Fruit fly (Drosophila melanogaster) whole organism, embryonic: Measurements from ENCODE around the gene CG34134.

Source experiments
- Aef1 ChIP-seq: fragments of 200-800 bp; sonication (Bioruptor generic); IDR thresholded peaks from 3 replicates; pipeline ENCODE4 v1.3.6; 2022; ENCODE audit warnings: missing biosample characterization, missing genetic modification characterization
- BEAF-32 ChIP-seq: fragments of 200-800 bp; sonication (Bioruptor generic); optimal IDR thresholded peaks from 3 replicates; lab custom pipeline; 2017; ENCODE audit warnings: missing biosample characterization, missing genetic modification characterization, mild to moderate bottlenecking, moderate library complexity, missing genetic modification reagents
- BtbVII ChIP-seq: fragments of 200-800 bp; sonication (Bioruptor generic); optimal IDR thresholded peaks from 3 replicates; lab custom pipeline; 2017; ENCODE audit warnings: missing biosample characterization, mild to moderate bottlenecking, missing genetic modification characterization
- CG10147 ChIP-seq: fragments of 200-800 bp; sonication (Bioruptor generic); optimal IDR thresholded peaks from 2 replicates; lab custom pipeline; 2019; ENCODE audit warnings: missing biosample characterization, mild to moderate bottlenecking, missing genetic modification characterization, moderate library complexity
- CG10366 ChIP-seq: fragments of 200-800 bp; sonication (Bioruptor generic); IDR thresholded peaks from 2 replicates; pipeline ENCODE4 v1.3.6; 2022; ENCODE audit warnings: missing biosample characterization, missing genetic modification characterization
- CG11247 ChIP-seq: fragments of 200-800 bp; sonication (Bioruptor generic); IDR thresholded peaks from 2 replicates; pipeline ENCODE4 v1.3.6; 2022; ENCODE audit warnings: missing biosample characterization, missing genetic modification characterization
- CG13123 ChIP-seq: fragments of 200-800 bp; sonication (Bioruptor generic); optimal IDR thresholded peaks from 2 replicates; lab custom pipeline; 2016; ENCODE audit warnings: missing biosample characterization, missing genetic modification characterization
- CG13296 ChIP-seq: fragments of 200-800 bp; sonication (Bioruptor generic); optimal IDR thresholded peaks from 3 replicates; lab custom pipeline; 2018; ENCODE audit warnings: missing biosample characterization, mild to moderate bottlenecking, missing genetic modification characterization
- CG14441 ChIP-seq: fragments of 200-800 bp; sonication (Bioruptor generic); IDR thresholded peaks from 2 replicates; pipeline ENCODE4 v1.3.6; 2022; ENCODE audit warnings: missing biosample characterization, missing genetic modification characterization
- CG14965 ChIP-seq: fragments of 200-800 bp; sonication (Bioruptor generic); optimal IDR thresholded peaks from 2 replicates; lab custom pipeline; 2016; ENCODE audit warnings: missing biosample characterization, missing genetic modification characterization, borderline replicate concordance
- CG16813 ChIP-seq: fragments of 200-800 bp; sonication (Bioruptor generic); IDR thresholded peaks from 3 replicates; pipeline ENCODE4 v1.3.6; 2022; ENCODE audit warnings: missing biosample characterization, missing genetic modification characterization; ENCODE audit not compliant: partially characterized antibody
- CG17361 ChIP-seq: fragments of 200-800 bp; sonication (Bioruptor generic); IDR thresholded peaks from 3 replicates; pipeline ENCODE4 v1.3.6; 2022; ENCODE audit warnings: missing biosample characterization, missing genetic modification characterization
- CG17385 ChIP-seq: fragments of 200-800 bp; sonication (Bioruptor generic); optimal IDR thresholded peaks from 3 replicates; lab custom pipeline; 2018; ENCODE audit warnings: missing biosample characterization, mild to moderate bottlenecking, missing genetic modification characterization
- CG1832 ChIP-seq: fragments of 200-800 bp; sonication (Bioruptor generic); optimal IDR thresholded peaks from 2 replicates; lab custom pipeline; 2017; ENCODE audit warnings: missing biosample characterization, mild to moderate bottlenecking, missing genetic modification characterization, inconsistent platforms
- CG2889 ChIP-seq: fragments of 200-800 bp; sonication (Bioruptor generic); IDR thresholded peaks from 3 replicates; pipeline ENCODE4 v1.3.6; 2022; ENCODE audit warnings: missing biosample characterization, missing genetic modification characterization
- CG32767 ChIP-seq: fragments of 200-800 bp; sonication (Bioruptor generic); IDR thresholded peaks from 2 replicates; pipeline ENCODE4 v1.3.6; 2022; ENCODE audit warnings: missing biosample characterization, missing genetic modification characterization
- CG3995 ChIP-seq: fragments of 200-800 bp; sonication (Bioruptor generic); optimal IDR thresholded peaks from 3 replicates; lab custom pipeline; 2016; ENCODE audit warnings: missing biosample characterization, missing genetic modification characterization
- CG4360 ChIP-seq: fragments of 200-800 bp; sonication (Bioruptor generic); IDR thresholded peaks from 2 replicates; pipeline ENCODE4 v1.3.6; 2022; ENCODE audit warnings: missing biosample characterization, missing genetic modification characterization
- CG4617 ChIP-seq: fragments of 200-800 bp; sonication (Bioruptor generic); optimal IDR thresholded peaks from 3 replicates; lab custom pipeline; 2016; ENCODE audit warnings: missing biosample characterization, missing genetic modification characterization, borderline replicate concordance
- CG7963 ChIP-seq: fragments of 200-800 bp; sonication (Bioruptor generic); IDR thresholded peaks from 3 replicates; pipeline ENCODE4 v1.3.6; 2022; ENCODE audit warnings: missing biosample characterization, missing genetic modification characterization; ENCODE audit not compliant: partially characterized antibody
- CkIIα-i1 ChIP-seq: fragments of 200-800 bp; sonication (Bioruptor generic); IDR thresholded peaks from 2 replicates; pipeline ENCODE4 v1.3.6; 2022; ENCODE audit warnings: missing biosample characterization, missing genetic modification characterization
- Dip2 ChIP-seq: fragments of 200-800 bp; sonication (Bioruptor generic); IDR thresholded peaks from 2 replicates; pipeline ENCODE4 v1.3.6; 2022; ENCODE audit warnings: missing biosample characterization, missing genetic modification characterization
- Dref ChIP-seq: fragments of 200-800 bp; sonication (Bioruptor generic); IDR thresholded peaks from 2 replicates; pipeline ENCODE4 v1.3.6; 2022; ENCODE audit warnings: missing biosample characterization, missing genetic modification characterization
- Eip74EF ChIP-seq, 2 experiments: fragments of 200-800 bp in 1 of 2; fragments of >200 bp in 1 of 2; sonication (Bioruptor generic) in 1 of 2; optimal IDR thresholded peaks; 2 replicates each; lab custom pipeline; 2017 to 2019; ENCODE audit warnings: missing biosample characterization in 2 of 2, missing genetic modification characterization in 2 of 2, mild to moderate bottlenecking in 1 of 2, moderate library complexity in 1 of 2
- HmgD ChIP-seq: fragments of 200-800 bp; sonication (Bioruptor generic); optimal IDR thresholded peaks from 3 replicates; lab custom pipeline; 2016; ENCODE audit warnings: missing biosample characterization, missing genetic modification characterization
- Hr51 ChIP-seq, 2 experiments: fragments of 200-800 bp; sonication (Bioruptor generic); optimal IDR thresholded peaks; 2 replicates in 1 of 2; 3 replicates in 1 of 2; lab custom pipeline; 2016 to 2018; ENCODE audit warnings: missing biosample characterization in 2 of 2, missing genetic modification characterization in 2 of 2, mild to moderate bottlenecking in 1 of 2, moderate library complexity in 1 of 2
- Lim3 ChIP-seq: fragments of 200-800 bp; sonication (Bioruptor generic); IDR thresholded peaks from 2 replicates; pipeline ENCODE4 v1.3.6; 2022; ENCODE audit warnings: missing biosample characterization, missing genetic modification characterization
- MTF-1 ChIP-seq: fragments of 200-800 bp; sonication (Bioruptor generic); optimal IDR thresholded peaks from 2 replicates; lab custom pipeline; 2018; ENCODE audit warnings: missing biosample characterization, mild to moderate bottlenecking, missing genetic modification characterization, borderline replicate concordance
- Opbp ChIP-seq: fragments of 200-800 bp; sonication (Bioruptor generic); IDR thresholded peaks from 3 replicates; pipeline ENCODE4 v1.3.6; 2022; ENCODE audit warnings: missing biosample characterization, missing genetic modification characterization; ENCODE audit not compliant: partially characterized antibody
- ac ChIP-seq: fragments of 200-800 bp; sonication (Bioruptor generic); optimal IDR thresholded peaks from 3 replicates; lab custom pipeline; 2017; ENCODE audit warnings: missing biosample characterization, mild to moderate bottlenecking, missing genetic modification characterization
- al ChIP-seq: fragments of 200-800 bp; sonication (Bioruptor generic); IDR thresholded peaks from 2 replicates; pipeline ENCODE4 v1.3.6; 2022; ENCODE audit warnings: missing biosample characterization, missing genetic modification characterization
- az2 ChIP-seq: fragments of 200-800 bp; sonication (Bioruptor generic); optimal IDR thresholded peaks from 3 replicates; lab custom pipeline; 2016; ENCODE audit warnings: missing biosample characterization, missing genetic modification characterization
- bsh ChIP-seq, 2 experiments: fragments of 200-800 bp; sonication (Bioruptor generic); optimal IDR thresholded peaks; 2 replicates each; lab custom pipeline; 2017 to 2018; ENCODE audit warnings: mild to moderate bottlenecking in 2 of 2, missing biosample characterization in 2 of 2, missing genetic modification characterization in 2 of 2, moderate library complexity in 1 of 2
- crc ChIP-seq: fragments of 200-800 bp; sonication (Bioruptor generic); optimal IDR thresholded peaks from 2 replicates; lab custom pipeline; 2016; ENCODE audit warnings: missing biosample characterization, missing genetic modification characterization
- dmrt99B ChIP-seq: fragments of 200-800 bp; sonication (Bioruptor generic); optimal IDR thresholded peaks from 2 replicates; lab custom pipeline; 2018; ENCODE audit warnings: missing biosample characterization, mild to moderate bottlenecking, missing genetic modification characterization, moderate library complexity
- gfzf ChIP-seq: fragments of 200-800 bp; sonication (Bioruptor generic); optimal IDR thresholded peaks from 2 replicates; lab custom pipeline; 2016; ENCODE audit warnings: missing biosample characterization, mild to moderate bottlenecking, missing genetic modification characterization, moderate library complexity
- her ChIP-seq: fragments of 200-800 bp; sonication (Bioruptor generic); optimal IDR thresholded peaks from 2 replicates; lab custom pipeline; 2016; ENCODE audit warnings: missing biosample characterization, missing genetic modification characterization
- mirr ChIP-seq: fragments of 200-800 bp; sonication (Bioruptor generic); optimal IDR thresholded peaks from 3 replicates; lab custom pipeline; 2018; ENCODE audit warnings: missing biosample characterization, mild to moderate bottlenecking, missing genetic modification characterization
- nerfin-2 ChIP-seq: fragments of 200-800 bp; sonication (Bioruptor generic); IDR thresholded peaks from 2 replicates; pipeline ENCODE4 v1.3.6; 2022; ENCODE audit warnings: missing biosample characterization, missing genetic modification characterization; ENCODE audit not compliant: partially characterized antibody
- rib ChIP-seq: fragments of 200-800 bp; sonication (Bioruptor generic); IDR thresholded peaks from 2 replicates; pipeline ENCODE4 v1.3.6; 2022; ENCODE audit warnings: missing biosample characterization, missing genetic modification characterization
- scrt ChIP-seq: fragments of 200-800 bp; sonication (Bioruptor generic); optimal IDR thresholded peaks from 2 replicates; lab custom pipeline; 2018; ENCODE audit warnings: missing biosample characterization, mild to moderate bottlenecking, missing genetic modification characterization, moderate library complexity
- sima ChIP-seq: fragments of 200-800 bp; sonication (Bioruptor generic); optimal IDR thresholded peaks from 2 replicates; lab custom pipeline; 2016; ENCODE audit warnings: missing biosample characterization, missing genetic modification characterization
- slp2 ChIP-seq: fragments of 200-800 bp; sonication (Bioruptor generic); optimal IDR thresholded peaks from 2 replicates; lab custom pipeline; 2016; ENCODE audit warnings: missing biosample characterization, missing genetic modification characterization
- sna ChIP-seq: fragments of 200-800 bp; sonication (Bioruptor generic); IDR thresholded peaks from 2 replicates; pipeline ENCODE4 v1.3.6; 2022; ENCODE audit warnings: missing biosample characterization, missing genetic modification characterization; ENCODE audit not compliant: partially characterized antibody
- sug ChIP-seq: fragments of 200-800 bp; optimal IDR thresholded peaks from 2 replicates; lab custom pipeline; 2019; ENCODE audit warnings: missing biosample characterization, mild to moderate bottlenecking, missing genetic modification characterization, moderate library complexity
- tio ChIP-seq: fragments of 200-800 bp; sonication (Bioruptor generic); optimal IDR thresholded peaks from 2 replicates; lab custom pipeline; 2017; ENCODE audit warnings: missing biosample characterization, missing genetic modification characterization, inconsistent platforms
- trem ChIP-seq: fragments of 200-800 bp; optimal IDR thresholded peaks from 3 replicates; lab custom pipeline; 2019; ENCODE audit warnings: missing biosample characterization, mild to moderate bottlenecking, missing genetic modification characterization, moderate library complexity
- unpg ChIP-seq: fragments of 200-800 bp; sonication (Bioruptor generic); optimal IDR thresholded peaks from 3 replicates; lab custom pipeline; 2018; ENCODE audit warnings: missing biosample characterization, mild to moderate bottlenecking, missing genetic modification characterization, moderate library complexity
- yki ChIP-seq: fragments of >200 bp; optimal IDR thresholded peaks from 3 replicates; lab custom pipeline; 2018
- zfh2 ChIP-seq: fragments of 200-800 bp; sonication (Bioruptor generic); optimal IDR thresholded peaks from 2 replicates; lab custom pipeline; 2016; ENCODE audit warnings: missing biosample characterization, missing genetic modification characterization

Gene CG34134

dm6 chr2L:8220393-8220934, 29.9 kb upstream of the CG34134 start, which contains the start of gene Snx6 (continued):
- TF ChIP-seq sna (GFP tag; lab: Robert Waterston, UW) = peak; percentile 60; the same call in 1 of the 2 replicates
- no peak for TF ChIP-seq bsh (GFP tag; optimal IDR thresholded peaks at IDR 0.05; lab: Kevin White, UChicago)
- TF ChIP-seq tio = no peak
- no peak for TF ChIP-seq Dip2 (GFP tag; lab: Robert Waterston, UW)
- no peak for TF ChIP-seq CG11247 (GFP tag; lab: Robert Waterston, UW)
- peak; percentile 25 for TF ChIP-seq CG4617 (GFP tag; lab: Kevin White, UChicago)
- peak; percentile 86 for TF ChIP-seq Dref
- no peak for TF ChIP-seq CG1832 (GFP tag; lab: Kevin White, UChicago)
- TF ChIP-seq ac (GFP tag; lab: Kevin White, UChicago) = no peak
- TF ChIP-seq CG17361 = no peak
- no peak for TF ChIP-seq unpg (GFP tag; lab: Kevin White, UChicago)
- TF ChIP-seq Eip74EF (GFP tag; optimal IDR thresholded peaks at IDR 0.05; lab: Kevin White, UChicago) = no peak
- no peak for TF ChIP-seq yki
- no peak for TF ChIP-seq CG10147
- TF ChIP-seq Lim3 (GFP tag; lab: Robert Waterston, UW) = no peak
- TF ChIP-seq CG14441 (GFP tag; lab: Robert Waterston, UW) = no peak
- TF ChIP-seq rib (GFP tag; lab: Robert Waterston, UW) = no peak
- no peak for TF ChIP-seq Aef1
- no peak for TF ChIP-seq sima (GFP tag; lab: Kevin White, UChicago)
- no peak for TF ChIP-seq CG10366 (GFP tag; lab: Robert Waterston, UW)
- no peak for TF ChIP-seq slp2 (GFP tag; lab: Kevin White, UChicago)
- TF ChIP-seq nerfin-2 (GFP tag; lab: Robert Waterston, UW) = no peak
- no peak for TF ChIP-seq al (GFP tag; lab: Robert Waterston, UW)
- peak; percentile 80 for TF ChIP-seq sug (tag; lab: Kevin White, UChicago)
- TF ChIP-seq crc (GFP tag; lab: Kevin White, UChicago) = no peak
- TF ChIP-seq CG3995 (GFP tag; lab: Kevin White, UChicago) = no peak
- no peak for TF ChIP-seq CG2889 (GFP tag; lab: Robert Waterston, UW)
- no peak for TF ChIP-seq gfzf (GFP tag; lab: Kevin White, UChicago)
- TF ChIP-seq az2 (GFP tag; lab: Kevin White, UChicago) = no peak
- TF ChIP-seq trem (tag; lab: Kevin White, UChicago) = peak; percentile 27
- no peak for TF ChIP-seq CG14965 (GFP tag; lab: Kevin White, UChicago)
- TF ChIP-seq Opbp = peak; percentile 28; the same call in 1 of the 3 replicates
- TF ChIP-seq CG7963 (GFP tag; lab: Robert Waterston, UW) = no peak
- TF ChIP-seq Hr51 (GFP tag; optimal IDR thresholded peaks at IDR 0.05; lab: Kevin White, UChicago) = no peak
- TF ChIP-seq MTF-1 = no peak
- TF ChIP-seq CG4360 (GFP tag; lab: Robert Waterston, UW) = no peak
- no peak for TF ChIP-seq mirr (GFP tag; lab: Kevin White, UChicago)
- no peak for TF ChIP-seq CG17385 (GFP tag; lab: Kevin White, UChicago)
- TF ChIP-seq dmrt99B = no peak
- TF ChIP-seq zfh2 (GFP tag; lab: Kevin White, UChicago) = no peak
- no peak for TF ChIP-seq her (GFP tag; lab: Kevin White, UChicago)
- no peak for TF ChIP-seq scrt (GFP tag; lab: Kevin White, UChicago)
- TF ChIP-seq HmgD (GFP tag; lab: Kevin White, UChicago) = no peak
- TF ChIP-seq BtbVII = no peak
- no peak for TF ChIP-seq CkIIα-i1 (GFP tag; lab: Robert Waterston, UW)
- no peak for TF ChIP-seq CG13123 (GFP tag; lab: Kevin White, UChicago)
- TF ChIP-seq CG32767 = no peak
- TF ChIP-seq CG16813 (GFP tag; lab: Robert Waterston, UW) = peak; percentile 50; the same call in 1 of the 3 replicates
- TF ChIP-seq CG13296 (GFP tag; lab: Kevin White, UChicago) = no peak
- TF ChIP-seq BEAF-32 (GFP tag; lab: Kevin White, UChicago) = peak; percentile 64
